Fruit fly (Drosophila melanogaster) whole organism, embryonic: ENCODE data around the gene mxt.
A peak's percentile ranks its signal among the peaks of the same experiment; 100 is the strongest.

Experiments used
- Bgb ChIP-seq: fragments of 200-800 bp; sonication (Bioruptor generic); IDR thresholded peaks from 2 replicates; pipeline ENCODE4 v1.3.6; 2022; ENCODE audit warnings: missing biosample characterization, missing genetic modification characterization; ENCODE audit not compliant: partially characterized antibody
- CG10543 ChIP-seq: fragments of 200-800 bp; sonication (Bioruptor generic); optimal IDR thresholded peaks from 3 replicates; lab custom pipeline; 2017; ENCODE audit warnings: missing biosample characterization, mild to moderate bottlenecking, missing genetic modification characterization, moderate library complexity
- CG12071 ChIP-seq: fragments of 200-800 bp; sonication (Bioruptor generic); optimal IDR thresholded peaks from 3 replicates; lab custom pipeline; 2018; ENCODE audit warnings: missing biosample characterization, mild to moderate bottlenecking, missing genetic modification characterization
- CG12299 ChIP-seq: fragments of 200-800 bp; sonication (Bioruptor generic); optimal IDR thresholded peaks from 2 replicates; lab custom pipeline; 2018; ENCODE audit warnings: missing biosample characterization, mild to moderate bottlenecking, missing genetic modification characterization
- CG12391 ChIP-seq: fragments of 200-800 bp; sonication (Bioruptor generic); optimal IDR thresholded peaks from 3 replicates; lab custom pipeline; 2018; ENCODE audit warnings: missing biosample characterization, mild to moderate bottlenecking, missing genetic modification characterization, moderate library complexity
- CG15696 ChIP-seq: fragments of 200-800 bp; sonication (Bioruptor generic); optimal IDR thresholded peaks from 2 replicates; lab custom pipeline; 2019; ENCODE audit warnings: missing biosample characterization, mild to moderate bottlenecking, missing genetic modification characterization, moderate library complexity
- CG16779 ChIP-seq: fragments of 200-800 bp; sonication (Bioruptor generic); IDR thresholded peaks from 2 replicates; pipeline ENCODE4 v1.3.6; 2022; ENCODE audit warnings: missing biosample characterization, missing genetic modification characterization
- CG17829 ChIP-seq: fragments of 200-800 bp; optimal IDR thresholded peaks from 2 replicates; lab custom pipeline; 2019; ENCODE audit warnings: missing biosample characterization, mild to moderate bottlenecking, missing genetic modification characterization, moderate library complexity
- CG31365 ChIP-seq: fragments of 200-800 bp; sonication (Bioruptor generic); optimal IDR thresholded peaks from 2 replicates; lab custom pipeline; 2018; ENCODE audit warnings: missing biosample characterization, mild to moderate bottlenecking, missing genetic modification characterization
- CG6175 ChIP-seq: fragments of 200-800 bp; sonication (Bioruptor generic); IDR thresholded peaks from 3 replicates; pipeline ENCODE4 v1.3.6; 2022; ENCODE audit warnings: missing biosample characterization, missing genetic modification characterization
- CG7372 ChIP-seq: fragments of 200-800 bp; sonication (Bioruptor generic); IDR thresholded peaks from 2 replicates; pipeline ENCODE4 v1.3.6; 2022; ENCODE audit warnings: missing biosample characterization, missing genetic modification characterization
- CG7556 ChIP-seq: fragments of 200-800 bp; sonication (Bioruptor generic); optimal IDR thresholded peaks from 2 replicates; lab custom pipeline; 2017; ENCODE audit warnings: missing biosample characterization, mild to moderate bottlenecking, missing genetic modification characterization
- CG8765 ChIP-seq: fragments of 200-800 bp; sonication (Bioruptor generic); IDR thresholded peaks from 2 replicates; pipeline ENCODE4 v1.3.6; 2022; ENCODE audit warnings: missing biosample characterization, missing genetic modification characterization
- Fer3 ChIP-seq: fragments of 200-800 bp; sonication (Bioruptor generic); optimal IDR thresholded peaks from 2 replicates; lab custom pipeline; 2018; ENCODE audit warnings: missing biosample characterization, mild to moderate bottlenecking, missing genetic modification characterization, moderate library complexity
- HLH54F ChIP-seq: fragments of 200-800 bp; sonication (Bioruptor generic); optimal IDR thresholded peaks from 3 replicates; lab custom pipeline; 2016; ENCODE audit warnings: missing biosample characterization, missing genetic modification characterization
- HLHmδ ChIP-seq: fragments of 200-800 bp; sonication (Bioruptor generic); optimal IDR thresholded peaks from 2 replicates; lab custom pipeline; 2018; ENCODE audit warnings: missing biosample characterization, mild to moderate bottlenecking, missing genetic modification characterization, moderate library complexity
- Lim3 ChIP-seq: fragments of 200-800 bp; sonication (Bioruptor generic); IDR thresholded peaks from 2 replicates; pipeline ENCODE4 v1.3.6; 2022; ENCODE audit warnings: missing biosample characterization, missing genetic modification characterization
- MESR4 ChIP-seq: fragments of 200-800 bp; sonication (Bioruptor generic); optimal IDR thresholded peaks from 2 replicates; lab custom pipeline; 2018; ENCODE audit warnings: missing biosample characterization, mild to moderate bottlenecking, missing genetic modification characterization, moderate library complexity
- Pdp1 ChIP-seq, 2 experiments: fragments of 200-800 bp; sonication (Bioruptor generic); optimal IDR thresholded peaks; 3 replicates each; lab custom pipeline; 2016; ENCODE audit warnings: missing biosample characterization in 2 of 2, missing genetic modification characterization in 2 of 2, mild to moderate bottlenecking in 1 of 2, moderate library complexity in 1 of 2
- Rx ChIP-seq: fragments of 200-800 bp; sonication (Bioruptor generic); IDR thresholded peaks from 2 replicates; pipeline ENCODE4 v1.3.6; 2022; ENCODE audit warnings: missing biosample characterization, missing genetic modification characterization
- Sry-δ ChIP-seq: fragments of 200-800 bp; sonication (Bioruptor generic); optimal IDR thresholded peaks from 2 replicates; lab custom pipeline; 2016; ENCODE audit warnings: missing biosample characterization, missing genetic modification characterization
- ab ChIP-seq: fragments of 200-800 bp; sonication (Bioruptor generic); optimal IDR thresholded peaks from 2 replicates; lab custom pipeline; 2016; ENCODE audit warnings: missing biosample characterization, missing genetic modification characterization
- ac ChIP-seq: fragments of 200-800 bp; sonication (Bioruptor generic); optimal IDR thresholded peaks from 3 replicates; lab custom pipeline; 2017; ENCODE audit warnings: missing biosample characterization, mild to moderate bottlenecking, missing genetic modification characterization
- az2 ChIP-seq: fragments of 200-800 bp; sonication (Bioruptor generic); optimal IDR thresholded peaks from 3 replicates; lab custom pipeline; 2016; ENCODE audit warnings: missing biosample characterization, missing genetic modification characterization
- dati ChIP-seq: fragments of 200-800 bp; sonication (Bioruptor generic); IDR thresholded peaks from 2 replicates; pipeline ENCODE4 v1.3.6; 2022; ENCODE audit warnings: missing biosample characterization, missing genetic modification characterization
- dpn ChIP-seq, 2 experiments: fragments of 200-800 bp; sonication (Bioruptor generic); optimal IDR thresholded peaks; 3 replicates each; lab custom pipeline; 2016; ENCODE audit warnings: missing biosample characterization in 2 of 2, missing genetic modification characterization in 2 of 2
- emc ChIP-seq: fragments of 200-800 bp; sonication (Bioruptor generic); optimal IDR thresholded peaks from 2 replicates; lab custom pipeline; 2016; ENCODE audit warnings: missing biosample characterization, missing genetic modification characterization
- eve ChIP-seq, 2 experiments: fragments of >200 bp; optimal IDR thresholded peaks; 2 replicates each; lab custom pipeline; 2017; ENCODE audit warnings: missing biosample characterization in 2 of 2, missing genetic modification characterization in 2 of 2
- fd102C ChIP-seq: fragments of 200-800 bp; sonication (Bioruptor generic); optimal IDR thresholded peaks from 2 replicates; lab custom pipeline; 2018; ENCODE audit warnings: missing biosample characterization, mild to moderate bottlenecking, missing genetic modification characterization, moderate library complexity
- fd96Cb ChIP-seq: fragments of 200-800 bp; sonication (Bioruptor generic); optimal IDR thresholded peaks from 2 replicates; lab custom pipeline; 2018; ENCODE audit warnings: missing biosample characterization, mild to moderate bottlenecking, missing genetic modification characterization, moderate library complexity
- gfzf ChIP-seq: fragments of 200-800 bp; sonication (Bioruptor generic); optimal IDR thresholded peaks from 2 replicates; lab custom pipeline; 2016; ENCODE audit warnings: missing biosample characterization, mild to moderate bottlenecking, missing genetic modification characterization, moderate library complexity
- grau ChIP-seq: fragments of 200-800 bp; optimal IDR thresholded peaks from 3 replicates; lab custom pipeline; 2019; ENCODE audit warnings: missing biosample characterization, mild to moderate bottlenecking, missing genetic modification characterization, moderate library complexity
- gsb-n ChIP-seq: fragments of 200-800 bp; sonication (Bioruptor generic); optimal IDR thresholded peaks from 3 replicates; lab custom pipeline; 2018; ENCODE audit warnings: missing biosample characterization, mild to moderate bottlenecking, missing genetic modification characterization
- gt ChIP-seq: fragments of 200-800 bp; sonication (Bioruptor generic); IDR thresholded peaks from 2 replicates; pipeline ENCODE4 v1.3.6; 2022; ENCODE audit warnings: missing biosample characterization, missing genetic modification characterization
- hth ChIP-seq: fragments of >200 bp; optimal IDR thresholded peaks from 2 replicates; lab custom pipeline; 2017; ENCODE audit warnings: inconsistent platforms
- jumu ChIP-seq: fragments of 200-800 bp; sonication (Bioruptor generic); optimal IDR thresholded peaks from 3 replicates; lab custom pipeline; 2016; ENCODE audit warnings: missing biosample characterization, missing genetic modification characterization
- kay ChIP-seq: fragments of 200-800 bp; sonication (Bioruptor generic); optimal IDR thresholded peaks from 2 replicates; lab custom pipeline; 2016; ENCODE audit warnings: missing biosample characterization, missing genetic modification characterization
- mirr ChIP-seq: fragments of 200-800 bp; sonication (Bioruptor generic); optimal IDR thresholded peaks from 3 replicates; lab custom pipeline; 2018; ENCODE audit warnings: missing biosample characterization, mild to moderate bottlenecking, missing genetic modification characterization
- org-1 ChIP-seq: fragments of 200-800 bp; sonication (Bioruptor generic); optimal IDR thresholded peaks from 2 replicates; lab custom pipeline; 2017; ENCODE audit warnings: missing biosample characterization, missing genetic modification characterization
- pzg ChIP-seq: fragments of 200-800 bp; sonication (Bioruptor generic); optimal IDR thresholded peaks from 3 replicates; lab custom pipeline; 2018; ENCODE audit warnings: missing biosample characterization, mild to moderate bottlenecking, missing genetic modification characterization, moderate library complexity
- schlank ChIP-seq: fragments of 200-800 bp; sonication (Bioruptor generic); optimal IDR thresholded peaks from 2 replicates; lab custom pipeline; 2018; ENCODE audit warnings: missing biosample characterization, mild to moderate bottlenecking, missing genetic modification characterization
- shn ChIP-seq: fragments of 200-800 bp; sonication (Bioruptor generic); optimal IDR thresholded peaks from 3 replicates; lab custom pipeline; 2016; ENCODE audit warnings: missing biosample characterization, missing genetic modification characterization
- sisA ChIP-seq: fragments of 200-800 bp; sonication (Bioruptor generic); IDR thresholded peaks from 2 replicates; pipeline ENCODE4 v1.3.6; 2022; ENCODE audit warnings: missing biosample characterization, missing genetic modification characterization
- slou ChIP-seq: fragments of 200-800 bp; sonication (Bioruptor generic); optimal IDR thresholded peaks from 3 replicates; lab custom pipeline; 2016; ENCODE audit warnings: missing biosample characterization, missing genetic modification characterization
- sna ChIP-seq: fragments of 200-800 bp; sonication (Bioruptor generic); IDR thresholded peaks from 2 replicates; pipeline ENCODE4 v1.3.6; 2022; ENCODE audit warnings: missing biosample characterization, missing genetic modification characterization; ENCODE audit not compliant: partially characterized antibody
- sob ChIP-seq: fragments of 200-800 bp; sonication (Bioruptor generic); IDR thresholded peaks from 2 replicates; pipeline ENCODE4 v1.3.6; 2022; ENCODE audit warnings: missing biosample characterization, missing genetic modification characterization
- trem ChIP-seq: fragments of 200-800 bp; optimal IDR thresholded peaks from 3 replicates; lab custom pipeline; 2019; ENCODE audit warnings: missing biosample characterization, mild to moderate bottlenecking, missing genetic modification characterization, moderate library complexity
- twi ChIP-seq: fragments of 200-800 bp; optimal IDR thresholded peaks from 2 replicates; lab custom pipeline; 2019; ENCODE audit warnings: missing biosample characterization, mild to moderate bottlenecking, missing genetic modification characterization, moderate library complexity
- tx ChIP-seq: fragments of 200-800 bp; sonication (Bioruptor generic); optimal IDR thresholded peaks from 2 replicates; lab custom pipeline; 2016; ENCODE audit warnings: missing biosample characterization, missing genetic modification characterization
- vnd ChIP-seq: fragments of 200-800 bp; sonication (Bioruptor generic); IDR thresholded peaks from 3 replicates; pipeline ENCODE4 v1.3.6; 2022; ENCODE audit warnings: missing biosample characterization, missing genetic modification characterization; ENCODE audit not compliant: partially characterized antibody
- wor ChIP-seq: fragments of 200-800 bp; sonication (Bioruptor generic); IDR thresholded peaks from 2 replicates; pipeline ENCODE4 v1.3.6; 2022; ENCODE audit warnings: missing biosample characterization, missing genetic modification characterization

The mxt gene

dm6 chr2L:4850356-4850755 is 3.3 kb upstream of the mxt start, which contains the start of the genes mRpS2 and Mon1 (continued):
- TF ChIP-seq sna (GFP tag; lab: Robert Waterston, UW) (no peak), jumu (GFP tag; lab: Kevin White, UChicago) (peak; percentile 60), fd102C (GFP tag; lab: Kevin White, UChicago) (peak; percentile 65), CG6175 (peak; percentile 93), shn (peak; percentile 57), mirr (GFP tag; lab: Kevin White, UChicago) (peak; percentile 60), ac (peak; percentile 37), MESR4 (GFP tag; lab: Kevin White, UChicago) (peak; percentile 80), az2 (GFP tag; lab: Kevin White, UChicago) (peak; percentile 95), HLH54F (GFP tag; lab: Kevin White, UChicago) (peak; percentile 83), twi (peak; percentile 81), pzg (GFP tag; lab: Kevin White, UChicago) (peak; percentile 44), CG31365 (tag; lab: Kevin White, UChicago) (peak; percentile 48), schlank (peak; percentile 65), org-1 (GFP tag; lab: Kevin White, UChicago) (peak; percentile 84), fd96Cb (tag; lab: Kevin White, UChicago) (peak; percentile 94), sob (GFP tag; lab: Robert Waterston, UW) (peak; percentile 98), CG16779 (GFP tag; lab: Robert Waterston, UW) (0 out of 2 replicates have a peak, but pooled peaks have one; percentile 63), eve (GFP tag; optimal IDR thresholded peaks at IDR 0.05; lab: Kevin White, UChicago) (no peak), CG12391 (peak; percentile 98), CG17829 (tag; lab: Kevin White, UChicago) (peak; percentile 97), kay (GFP tag; lab: Kevin White, UChicago) (peak; percentile 93), vnd (no peak), dpn (GFP tag; optimal IDR thresholded peaks at IDR 0.05; lab: Kevin White, UChicago) (peak; percentile 85 to 96), sisA (peak; percentile 94), slou (GFP tag; lab: Kevin White, UChicago) (peak; percentile 90), gt (GFP tag; lab: Robert Waterston, UW) (peak; percentile 82), trem (peak; percentile 94), dati (GFP tag; lab: Robert Waterston, UW) (peak; percentile 92), Rx (peak; percentile 87), CG12299 (peak; percentile 91), ab (GFP tag; lab: Kevin White, UChicago) (peak; percentile 60), CG7556 (peak; percentile 91), wor (GFP tag; lab: Robert Waterston, UW) (peak; percentile 89), Bgb (GFP tag; lab: Robert Waterston, UW) (no peak), gfzf (GFP tag; lab: Kevin White, UChicago) (no peak), Fer3 (tag; lab: Kevin White, UChicago) (peak; percentile 97), Sry-δ (GFP tag; lab: Kevin White, UChicago) (peak; percentile 40), HLHmδ (GFP tag; lab: Kevin White, UChicago) (no peak), CG12071 (GFP tag; lab: Kevin White, UChicago) (peak; percentile 81), hth (lab: Kevin White, UChicago) (no peak), gsb-n (tag; lab: Kevin White, UChicago) (peak; percentile 94), Pdp1 (GFP tag; optimal IDR thresholded peaks at IDR 0.05; lab: Kevin White, UChicago) (peak; percentile 76 to 77), tx (GFP tag; lab: Kevin White, UChicago) (peak; percentile 67), grau (peak; percentile 93), CG8765 (GFP tag; lab: Robert Waterston, UW) (peak; percentile 87), CG15696 (tag; lab: Kevin White, UChicago) (peak; percentile 88), CG7372 (peak; percentile 95), Lim3 (GFP tag; lab: Robert Waterston, UW) (peak; percentile 77), emc (GFP tag; lab: Kevin White, UChicago) (peak; percentile 63), CG10543 (peak; percentile 72)
